Fruit fly (Drosophila melanogaster): ENCODE measurements around the gene CG13919.

DNA sequence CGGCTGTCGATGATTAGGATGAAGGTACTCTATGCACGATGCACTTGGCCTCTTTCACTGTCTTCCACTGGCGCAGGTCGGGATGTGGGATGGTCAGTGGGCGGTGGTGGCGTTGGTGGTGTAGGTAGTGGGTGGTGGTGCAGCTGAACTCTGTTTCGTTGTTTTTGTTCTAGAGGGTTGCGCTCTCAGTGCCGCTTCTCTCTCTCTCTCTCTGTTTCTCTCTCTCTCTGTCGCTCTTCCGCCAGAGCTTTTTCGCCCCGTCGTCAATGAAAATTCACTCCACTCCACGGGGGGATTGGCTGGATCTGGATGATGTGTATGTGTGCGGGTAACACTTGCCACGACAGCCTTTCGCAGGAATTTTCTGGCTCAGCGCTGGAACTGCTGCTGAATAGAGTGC lies 8.4 kb upstream of the CG13919 start:
- TF ChIP-seq Camta (GFP tag; optimal IDR thresholded peaks at IDR 0.05) (no peak), trh (GFP tag; optimal IDR thresholded peaks at IDR 0.05) (no peak), CG5953 (GFP tag; IDR thresholded peaks at IDR 0.05) (no peak), lola (GFP tag; optimal IDR thresholded peaks at IDR 0.05) (no peak), CG9797 (GFP tag; optimal IDR thresholded peaks at IDR 0.05) (no peak), CG1647 (GFP tag; optimal IDR thresholded peaks at IDR 0.05) (no peak), CG11456 (GFP tag; IDR thresholded peaks at IDR 0.05) (no peak), NFAT (GFP tag; IDR thresholded peaks at IDR 0.05) (no peak)
